Fruit fly (Drosophila melanogaster) whole organism, wandering third instar larva: ENCODE results near the gene CG4511.

Experiments
- Dfd ChIP-seq: fragments of >200 bp; optimal IDR thresholded peaks from 2 replicates; lab custom pipeline; 2017; ENCODE audit warnings: missing biosample characterization, missing genetic modification characterization
- GATAd ChIP-seq: sonication (Bioruptor generic); optimal IDR thresholded peaks from 2 replicates; lab custom pipeline; 2016; ENCODE audit warnings: missing biosample characterization, missing genetic modification characterization
- Mio ChIP-seq: sonication (Bioruptor generic); optimal IDR thresholded peaks from 2 replicates; lab custom pipeline; 2016; ENCODE audit warnings: missing biosample characterization, missing genetic modification characterization
- Myc ChIP-seq: fragments of >200 bp; optimal IDR thresholded peaks from 2 replicates; lab custom pipeline; 2017
- br ChIP-seq: fragments of 200-800 bp; sonication (Bioruptor generic); optimal IDR thresholded peaks from 2 replicates; lab custom pipeline; 2016; ENCODE audit warnings: missing biosample characterization, missing genetic modification characterization
- h ChIP-seq: fragments of 200-800 bp; sonication (Bioruptor generic); optimal IDR thresholded peaks from 3 replicates; lab custom pipeline; 2016; ENCODE audit warnings: missing biosample characterization, mild to moderate bottlenecking, missing genetic modification characterization
- psq ChIP-seq: fragments of 200-800 bp; sonication (Bioruptor generic); optimal IDR thresholded peaks from 3 replicates; lab custom pipeline; 2017; ENCODE audit warnings: missing biosample characterization, mild to moderate bottlenecking, missing genetic modification characterization, moderate library complexity
- sage ChIP-seq: fragments of 200-800 bp; sonication (Bioruptor generic); optimal IDR thresholded peaks from 2 replicates; lab custom pipeline; 2016; ENCODE audit warnings: missing biosample characterization, mild to moderate bottlenecking, missing genetic modification characterization
- woc ChIP-seq: sonication (Bioruptor generic); optimal IDR thresholded peaks from 2 replicates; lab custom pipeline; 2016; ENCODE audit warnings: missing biosample characterization, mild to moderate bottlenecking, missing genetic modification characterization

DNA sequence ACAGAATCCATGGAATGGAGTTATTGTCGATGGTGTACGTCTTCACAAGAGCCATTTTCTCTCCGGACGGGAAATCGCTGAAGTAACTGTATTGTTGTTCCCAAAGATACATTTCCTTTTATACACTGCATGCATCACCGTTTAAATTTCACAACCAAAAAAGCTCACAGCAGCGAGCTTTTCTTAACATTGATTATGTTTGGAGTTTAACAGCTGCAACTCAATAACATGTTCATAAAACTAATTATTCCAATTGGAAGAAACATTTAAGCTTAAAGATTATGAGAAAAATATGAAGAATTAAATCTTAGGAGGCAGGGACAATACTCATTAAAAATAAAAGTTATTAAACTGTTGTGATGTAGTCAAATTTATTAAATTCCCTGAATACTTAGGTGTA lies 24.9 kb downstream of the CG4511 start, which contains the start of gene CG14695:
- TF ChIP-seq br (GFP tag; lab: Kevin White, UChicago) = no peak
- TF ChIP-seq h = no peak
- TF ChIP-seq GATAd = no peak
- TF ChIP-seq psq (GFP tag; lab: Kevin White, UChicago) = no peak
- no peak for TF ChIP-seq Mio (GFP tag; lab: Kevin White, UChicago)
- TF ChIP-seq Dfd (GFP tag; lab: Kevin White, UChicago) = no peak
- no peak for TF ChIP-seq Myc (lab: Kevin White, UChicago)
- TF ChIP-seq sage (GFP tag; lab: Kevin White, UChicago) = no peak
- no peak for TF ChIP-seq woc (GFP tag; lab: Kevin White, UChicago)
